Worm (Caenorhabditis elegans): Measurements from ENCODE around the gene K08B5.2.

The K08B5.2 gene

ce11 chrX:16571877-16572276, 18.2 kb upstream of the K08B5.2 start:
- TF ChIP-seq mec-3 (tag; optimal IDR thresholded peaks at IDR 0.05; ENCODE audit: borderline replicate concordance) (no peak), T23F11.4 (GFP tag; optimal IDR thresholded peaks at IDR 0.05) (no peak), tbx-7 (tag; optimal IDR thresholded peaks at IDR 0.05) (no peak), ceh-6 (GFP tag; optimal IDR thresholded peaks at IDR 0.05) (no peak), K09A11.1 (tag; optimal IDR thresholded peaks at IDR 0.05; ENCODE audit: insufficient read depth) (no peak), elt-4 (tag; optimal IDR thresholded peaks at IDR 0.05) (no peak), rnt-1 (tag; optimal IDR thresholded peaks at IDR 0.05) (no peak), ceh-24 (tag; optimal IDR thresholded peaks at IDR 0.05) (no peak), zip-5 (tag; optimal IDR thresholded peaks at IDR 0.05) (no peak), sox-2 (GFP tag; IDR thresholded peaks at IDR 0.05) (no peak), pax-1 (tag; optimal IDR thresholded peaks at IDR 0.05) (no peak), ceh-2 (tag; optimal IDR thresholded peaks at IDR 0.05) (no peak)

ce11 chrX:16566358-16566757, 12.7 kb upstream of the K08B5.2 start:
- TF ChIP-seq fkh-10 (GFP tag; optimal IDR thresholded peaks at IDR 0.05) = no peak
- TF ChIP-seq F13H6.1 (tag; optimal IDR thresholded peaks at IDR 0.05) = no peak
- no peak for TF ChIP-seq ama-1 (optimal IDR thresholded peaks at IDR 0.05)
- no peak for TF ChIP-seq ttx-3 (tag; optimal IDR thresholded peaks at IDR 0.05)
- no peak for TF ChIP-seq ceh-24 (tag; optimal IDR thresholded peaks at IDR 0.05)
- no peak for TF ChIP-seq lin-11 (tag; optimal IDR thresholded peaks at IDR 0.05)
- no peak for TF ChIP-seq zip-5 (tag; optimal IDR thresholded peaks at IDR 0.05)
- no peak for TF ChIP-seq ceh-45 (GFP tag; IDR thresholded peaks at IDR 0.05)
- no peak for TF ChIP-seq gmeb-2 (tag; optimal IDR thresholded peaks at IDR 0.05)
- TF ChIP-seq ceh-31 (tag; optimal IDR thresholded peaks at IDR 0.05) = no peak
- no peak for TF ChIP-seq ceh-9 (tag; optimal IDR thresholded peaks at IDR 0.05)

- TF ChIP-seq sox-4 (tag; optimal IDR thresholded peaks at IDR 0.05) = no peak
- no peak for TF ChIP-seq Y22D7AL.16 (tag; optimal IDR thresholded peaks at IDR 0.05)
- no peak for TF ChIP-seq ceh-18 (tag; optimal IDR thresholded peaks at IDR 0.05)
- TF ChIP-seq unc-42 (tag; optimal IDR thresholded peaks at IDR 0.05) = no peak
Measured at ce11 chrX:16565781-16566180, 12.1 kb upstream of the K08B5.2 start.

ce11 chrX:16564515-16565285, 11.0 kb upstream of the K08B5.2 start:
- no peak for TF ChIP-seq pqm-1 (tag; optimal IDR thresholded peaks at IDR 0.05)
- TF ChIP-seq lim-6 (tag; optimal IDR thresholded peaks at IDR 0.05) = no peak
- no peak for TF ChIP-seq unc-3 (GFP tag; conservative IDR thresholded peaks at IDR 0.05)
- no peak for TF ChIP-seq unc-3 (tag; optimal IDR thresholded peaks at IDR 0.05)
- no peak for TF ChIP-seq pros-1 (tag; optimal IDR thresholded peaks at IDR 0.05)
- TF ChIP-seq F13H6.1 (tag; optimal IDR thresholded peaks at IDR 0.05) = no peak
- TF ChIP-seq lin-11 (tag; optimal IDR thresholded peaks at IDR 0.05) = no peak
- no peak for TF ChIP-seq Y22D7AL.16 (tag; optimal IDR thresholded peaks at IDR 0.05)
- TF ChIP-seq C08G9.2 (tag; optimal IDR thresholded peaks at IDR 0.05) = no peak
- no peak for TF ChIP-seq ceh-19 (GFP tag; optimal IDR thresholded peaks at IDR 0.05)
- no peak for TF ChIP-seq hlh-6 (tag; optimal IDR thresholded peaks at IDR 0.05)

- TF ChIP-seq pha-4 (tag; optimal IDR thresholded peaks at IDR 0.05) (no peak), odd-2 (tag; optimal IDR thresholded peaks at IDR 0.05) (no peak), K02D7.2 (tag; optimal IDR thresholded peaks at IDR 0.05) (no peak), ceh-19 (GFP tag; optimal IDR thresholded peaks at IDR 0.05) (no peak), hlh-15 (tag; optimal IDR thresholded peaks at IDR 0.05) (no peak), zip-5 (tag; optimal IDR thresholded peaks at IDR 0.05) (no peak), hlh-30 (tag; optimal IDR thresholded peaks at IDR 0.05; ENCODE audit: insufficient read depth) (no peak), lin-11 (tag; optimal IDR thresholded peaks at IDR 0.05) (no peak)
Measured at ce11 chrX:16560895-16561294, 7.2 kb upstream of the K08B5.2 start.

Data from whole organism, late embryonic.